Fruit fly (Drosophila melanogaster): Measurements from ENCODE around the gene cpx.

dm6 chr3R:4350199-4350598, 70.2 kb downstream of the cpx start:
- TF ChIP-seq psq (optimal IDR thresholded peaks at IDR 0.05): no peak
- TF ChIP-seq insv (optimal IDR thresholded peaks at IDR 0.05): no peak
- no peak for TF ChIP-seq h (optimal IDR thresholded peaks at IDR 0.05)
- no peak for TF ChIP-seq Myc (optimal IDR thresholded peaks at IDR 0.05)
- no peak for TF ChIP-seq ttk (optimal IDR thresholded peaks at IDR 0.05)

Data from Kc167 (cell line).